Worm (Caenorhabditis elegans): ENCODE data around the gene nlp-78.

DNA sequence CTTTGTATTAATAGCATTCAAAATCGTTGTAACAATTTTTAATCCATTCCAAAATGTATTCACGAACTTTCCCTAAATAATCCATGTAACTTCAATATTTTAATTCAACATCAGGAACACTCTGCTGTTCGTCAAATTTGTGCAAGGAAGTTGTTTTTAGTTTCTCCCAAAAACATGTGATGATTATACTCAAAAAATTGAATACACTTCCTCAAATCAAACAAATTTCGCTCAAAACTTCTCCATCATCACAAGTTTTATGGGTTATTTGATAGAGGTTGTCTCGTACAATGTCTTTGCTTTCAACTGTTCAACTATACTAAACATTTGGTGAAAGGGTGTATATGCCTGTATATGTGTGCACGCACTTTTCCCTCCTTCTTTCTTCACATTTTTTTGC is 11.0 kb upstream of the nlp-78 start:
- TF ChIP-seq nhr-12 (tag; optimal IDR thresholded peaks at IDR 0.05) (no peak), elt-3 (tag; optimal IDR thresholded peaks at IDR 0.05) (no peak), mdl-1 (tag; optimal IDR thresholded peaks at IDR 0.05) (no peak), mbf-1 (tag; optimal IDR thresholded peaks at IDR 0.05) (no peak), nhr-237 (tag; optimal IDR thresholded peaks at IDR 0.05) (no peak), fos-1 (tag; optimal IDR thresholded peaks at IDR 0.05) (peak; percentile 48), unc-62 (GFP tag; optimal IDR thresholded peaks at IDR 0.05) (no peak), lin-11 (tag; optimal IDR thresholded peaks at IDR 0.05) (no peak), skn-1 (tag; optimal IDR thresholded peaks at IDR 0.05) (no peak), mab-5 (tag; optimal IDR thresholded peaks at IDR 0.05) (no peak), ceh-82 (tag; optimal IDR thresholded peaks at IDR 0.05) (no peak), ztf-11 (tag; optimal IDR thresholded peaks at IDR 0.05) (no peak)

Data from whole organism, L2 larva.